Fruit fly (Drosophila melanogaster): ENCODE measurements around the gene hng2.

- TF ChIP-seq Myc (optimal IDR thresholded peaks at IDR 0.05): no peak
- no peak for TF ChIP-seq insv (optimal IDR thresholded peaks at IDR 0.05)
- TF ChIP-seq h (optimal IDR thresholded peaks at IDR 0.05): no peak
- TF ChIP-seq ttk (optimal IDR thresholded peaks at IDR 0.05): no peak
- TF ChIP-seq psq (optimal IDR thresholded peaks at IDR 0.05): no peak
Observed at dm6 chr3R:8779823-8780222, 26.3 kb upstream of the hng2 start, which contains the start of gene CG33191.

Measured in Kc167 (cell line).